Worm (Caenorhabditis elegans) whole organism, late embryonic: Measurements from ENCODE around the gene C16C8.26.

Experiments
- F13H6.1 ChIP-seq: sonication (generic microtip); optimal IDR thresholded peaks from 2 replicates; lab custom pipeline; 2016; ENCODE audit warnings: missing genetic modification characterization, missing compliant biosample characterization
- K02D7.2 ChIP-seq: sonication (generic microtip); optimal IDR thresholded peaks from 2 replicates; lab custom pipeline; 2017; ENCODE audit warnings: mild to moderate bottlenecking, missing genetic modification characterization, missing compliant biosample characterization
- K09A11.1 ChIP-seq: sonication (generic microtip); optimal IDR thresholded peaks from 2 replicates; lab custom pipeline; 2017; ENCODE audit warnings: antibody characterized with exemption, mild to moderate bottlenecking, missing genetic modification characterization, missing compliant biosample characterization; ENCODE audit not compliant: insufficient read depth
- T23F11.4 ChIP-seq: fragments of 200-800 bp; sonication (Bioruptor generic); optimal IDR thresholded peaks from 2 replicates; lab custom pipeline; 2018; ENCODE audit warnings: mild to moderate bottlenecking, missing genetic modification characterization, missing compliant biosample characterization
- Y22D7AL.16 ChIP-seq: sonication (generic microtip); optimal IDR thresholded peaks from 2 replicates; lab custom pipeline; 2016; ENCODE audit warnings: missing genetic modification characterization, missing compliant biosample characterization
- ceh-14 ChIP-seq: sonication (generic microtip); optimal IDR thresholded peaks from 2 replicates; lab custom pipeline; 2016; ENCODE audit warnings: missing genotype, missing genetic modification characterization, missing compliant biosample characterization
- ceh-18 ChIP-seq: sonication (generic microtip); optimal IDR thresholded peaks from 2 replicates; lab custom pipeline; 2016; ENCODE audit warnings: missing genetic modification characterization, missing compliant biosample characterization
- ceh-19 ChIP-seq: fragments of 200-800 bp; sonication (Bioruptor generic); optimal IDR thresholded peaks from 2 replicates; lab custom pipeline; 2018; ENCODE audit warnings: mild to moderate bottlenecking, missing genetic modification characterization, missing compliant biosample characterization
- ceh-31 ChIP-seq: sonication (generic microtip); optimal IDR thresholded peaks from 2 replicates; lab custom pipeline; 2016; ENCODE audit warnings: missing genetic modification characterization, missing compliant biosample characterization
- ceh-48 ChIP-seq: sonication (generic microtip); optimal IDR thresholded peaks from 2 replicates; lab custom pipeline; 2016; ENCODE audit warnings: missing genetic modification characterization, inconsistent platforms, missing compliant biosample characterization
- ceh-9 ChIP-seq: sonication (generic microtip); optimal IDR thresholded peaks from 2 replicates; lab custom pipeline; 2016; ENCODE audit warnings: mild to moderate bottlenecking, missing genetic modification characterization, inconsistent platforms, missing compliant biosample characterization
- dve-1 ChIP-seq: sonication (generic microtip); optimal IDR thresholded peaks from 2 replicates; lab custom pipeline; 2017; ENCODE audit warnings: antibody characterized with exemption, mild to moderate bottlenecking, missing genetic modification characterization, missing compliant biosample characterization
- elt-2 ChIP-seq: sonication (generic microtip); optimal IDR thresholded peaks from 2 replicates; lab custom pipeline; 2016; ENCODE audit warnings: missing genetic modification reagents, missing genetic modification characterization, missing compliant biosample characterization
- elt-4 ChIP-seq: sonication (generic microtip); optimal IDR thresholded peaks from 2 replicates; lab custom pipeline; 2016; ENCODE audit warnings: missing genetic modification characterization, missing compliant biosample characterization
- ets-4 ChIP-seq: sonication (generic microtip); optimal IDR thresholded peaks from 2 replicates; lab custom pipeline; 2016; ENCODE audit warnings: missing genetic modification characterization, missing compliant biosample characterization
- fax-1 ChIP-seq: sonication (generic microtip); optimal IDR thresholded peaks from 2 replicates; lab custom pipeline; 2016; ENCODE audit warnings: missing genotype, missing genetic modification characterization, missing compliant biosample characterization
- fkh-6 ChIP-seq: sonication (generic microtip); optimal IDR thresholded peaks from 2 replicates; lab custom pipeline; 2016; ENCODE audit warnings: missing genetic modification characterization, missing compliant biosample characterization
- hlh-30 ChIP-seq: sonication (generic microtip); optimal IDR thresholded peaks from 2 replicates; lab custom pipeline; 2017; ENCODE audit warnings: antibody characterized with exemption, missing genetic modification characterization, missing compliant biosample characterization; ENCODE audit not compliant: insufficient read depth
- hlh-8 ChIP-seq: sonication (generic microtip); optimal IDR thresholded peaks from 2 replicates; lab custom pipeline; 2016; ENCODE audit warnings: missing genotype, missing genetic modification characterization, missing compliant biosample characterization
- lin-11 ChIP-seq: fragments of 200-800 bp; sonication (Bioruptor generic); optimal IDR thresholded peaks from 2 replicates; lab custom pipeline; 2018; ENCODE audit warnings: mild to moderate bottlenecking, missing genetic modification characterization, missing compliant biosample characterization
- madf-2 ChIP-seq: sonication (generic microtip); optimal IDR thresholded peaks from 2 replicates; lab custom pipeline; 2017; ENCODE audit warnings: missing genetic modification characterization, missing compliant biosample characterization
- nfya-1 ChIP-seq: sonication (generic microtip); optimal IDR thresholded peaks from 2 replicates; lab custom pipeline; 2017; ENCODE audit warnings: missing genetic modification characterization, mild to moderate bottlenecking, missing compliant biosample characterization, antibody characterized with exemption, moderate library complexity
- nhr-11 ChIP-seq: fragments of 150-350 bp; optimal IDR thresholded peaks from 2 replicates; lab custom pipeline; 2014; ENCODE audit warnings: missing biosample characterization, missing genetic modification characterization
- odd-2 ChIP-seq: sonication (generic microtip); optimal IDR thresholded peaks from 2 replicates; lab custom pipeline; 2017; ENCODE audit warnings: antibody characterized with exemption, mild to moderate bottlenecking, missing genetic modification characterization, missing compliant biosample characterization
- pat-9 ChIP-seq: fragments of 200-800 bp; sonication (Bioruptor generic); optimal IDR thresholded peaks from 2 replicates; lab custom pipeline; 2018; ENCODE audit warnings: mild to moderate bottlenecking, missing genetic modification characterization, moderate library complexity, missing compliant biosample characterization
- pqm-1 ChIP-seq: sonication (generic microtip); optimal IDR thresholded peaks from 2 replicates; lab custom pipeline; 2016; ENCODE audit warnings: missing genetic modification characterization, missing compliant biosample characterization
- pros-1 ChIP-seq: fragments of 150-350 bp; optimal IDR thresholded peaks from 2 replicates; lab custom pipeline; 2014; ENCODE audit warnings: missing biosample characterization, missing genetic modification reagents, missing genetic modification characterization
- rnt-1 ChIP-seq: sonication (generic microtip); optimal IDR thresholded peaks from 2 replicates; lab custom pipeline; 2016; ENCODE audit warnings: missing genetic modification characterization, missing compliant biosample characterization
- sdc-2 ChIP-seq: sonication (generic microtip); optimal IDR thresholded peaks from 2 replicates; lab custom pipeline; 2016; ENCODE audit warnings: missing genotype, missing genetic modification characterization, missing compliant biosample characterization
- tbx-7 ChIP-seq: sonication (generic microtip); optimal IDR thresholded peaks from 2 replicates; lab custom pipeline; 2016; ENCODE audit warnings: missing genotype, missing genetic modification characterization, missing compliant biosample characterization
- ttx-3 ChIP-seq: sonication (generic microtip); optimal IDR thresholded peaks from 2 replicates; lab custom pipeline; 2016; ENCODE audit warnings: missing genetic modification reagents, missing genetic modification characterization, missing compliant biosample characterization
- unc-55 ChIP-seq: sonication (generic microtip); optimal IDR thresholded peaks from 2 replicates; lab custom pipeline; 2017; ENCODE audit warnings: missing biosample characterization, missing genetic modification reagents, missing genetic modification characterization
- ztf-16 ChIP-seq: sonication (generic microtip); optimal IDR thresholded peaks from 2 replicates; lab custom pipeline; 2017; ENCODE audit warnings: missing genetic modification characterization, missing compliant biosample characterization

The C16C8.26 gene

DNA sequence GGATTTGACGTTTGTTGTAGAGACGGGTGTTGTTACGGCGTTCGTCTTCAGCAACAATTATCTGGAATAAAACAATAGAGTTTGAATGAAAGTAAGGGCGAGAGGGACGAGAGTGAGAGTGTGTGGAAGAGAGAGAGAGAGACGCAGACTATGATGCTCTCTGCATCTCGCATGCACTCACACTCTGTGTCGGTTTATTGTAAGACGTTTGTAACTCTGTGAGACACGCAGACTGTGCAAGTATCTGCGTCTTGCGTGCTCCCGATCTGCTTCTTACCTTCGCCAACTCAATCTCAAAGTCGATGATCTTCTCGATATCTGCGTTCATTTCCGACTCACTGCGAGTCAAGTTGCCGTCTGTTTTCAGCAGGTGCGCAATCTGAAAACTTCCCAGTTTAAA lies 35.2 kb downstream of the C16C8.26 start:
- TF ChIP-seq hlh-8 (no peak), elt-4 (tag; lab: Kevin White, UChicago) (no peak), F13H6.1 (tag; lab: Kevin White, UChicago) (no peak), ttx-3 (tag; lab: Kevin White, UChicago) (no peak), fax-1 (no peak), ceh-19 (GFP tag; lab: Kevin White, UChicago) (no peak), madf-2 (tag; lab: Kevin White, UChicago) (no peak), unc-55 (GFP tag; lab: Kevin White, UChicago) (no peak), lin-11 (tag; lab: Kevin White, UChicago) (no peak), T23F11.4 (GFP tag; lab: Kevin White, UChicago) (no peak), ceh-18 (no peak), hlh-30 (tag; lab: Kevin White, UChicago) (no peak), elt-2 (tag; lab: Kevin White, UChicago) (no peak)

DNA sequence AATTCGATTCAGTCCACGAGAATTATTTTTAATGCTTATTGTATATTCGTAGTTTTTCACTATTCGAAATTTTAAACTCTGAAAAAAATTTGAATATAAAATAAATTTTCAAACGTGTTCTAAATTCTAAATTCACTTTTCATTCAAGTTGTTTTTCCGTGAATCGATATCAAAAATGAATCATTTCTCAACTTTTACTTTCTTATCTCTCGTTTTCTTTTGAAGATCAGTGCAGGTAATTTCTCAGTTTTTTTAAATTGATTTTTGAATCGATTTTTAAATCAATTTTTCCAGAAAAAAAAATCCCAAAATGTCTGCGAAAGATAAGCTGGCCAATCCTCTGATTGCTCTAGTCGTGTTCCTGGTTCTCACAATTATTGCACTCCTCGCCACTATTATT lies 41.6 kb downstream of the C16C8.26 start, which contains the start of gene nep-6:
Gene nep-6 (plus strand): TSS at position 301 of the 400 bp plus-strand sequence.
- TF ChIP-seq dve-1 (tag; lab: Kevin White, UChicago) (no peak), nfya-1 (no peak), ceh-9 (no peak), fkh-6 (no peak), rnt-1 (no peak), nhr-11 (no peak), K09A11.1 (tag; lab: Kevin White, UChicago) (no peak), pros-1 (tag; lab: Kevin White, UChicago) (no peak), ttx-3 (tag; lab: Kevin White, UChicago) (no peak), ceh-19 (GFP tag; lab: Kevin White, UChicago) (no peak), tbx-7 (no peak), odd-2 (tag; lab: Kevin White, UChicago) (no peak), ets-4 (tag; lab: Kevin White, UChicago) (no peak), pqm-1 (tag; lab: Kevin White, UChicago) (no peak), Y22D7AL.16 (tag; lab: Kevin White, UChicago) (no peak), ceh-31 (tag; lab: Kevin White, UChicago) (no peak)

- TF ChIP-seq pros-1 (tag; lab: Kevin White, UChicago) (no peak), pat-9 (tag; lab: Kevin White, UChicago) (no peak), sdc-2 (tag; lab: Kevin White, UChicago) (no peak), elt-4 (tag; lab: Kevin White, UChicago) (no peak), ceh-18 (no peak), ceh-14 (tag; lab: Kevin White, UChicago) (no peak), hlh-30 (tag; lab: Kevin White, UChicago) (no peak), K02D7.2 (no peak), ztf-16 (tag; lab: Kevin White, UChicago) (no peak), ceh-48 (no peak)
- TF ChIP-seq, all 69 proteins: peak for 0
These were observed 43.7 kb downstream of the C16C8.26 start, which contains the start of the genes F18A12.7 and F18A12.2 for ce11 chrII:3414383-3414910. F18A12.7 (minus strand) TSS chrII:3414483. F18A12.2 (plus strand) TSS chrII:3414860.
